Worm (Caenorhabditis elegans): ENCODE measurements around the gene twk-35.
A peak's percentile ranks its signal among the peaks of the same experiment; 100 is the strongest.

The twk-35 gene

ce11 chrV:20832554-20832963 lies 30.2 kb upstream of the twk-35 start (continued):
- TF ChIP-seq unc-130 (tag; optimal IDR thresholded peaks at IDR 0.05) (no peak), aly-2 (tag; optimal IDR thresholded peaks at IDR 0.05) (no peak), pqm-1 (tag; optimal IDR thresholded peaks at IDR 0.05) (no peak), mep-1 (tag; optimal IDR thresholded peaks at IDR 0.05) (peak; percentile 19), nhr-76 (tag; optimal IDR thresholded peaks at IDR 0.05) (no peak), sox-4 (tag; optimal IDR thresholded peaks at IDR 0.05) (no peak), alr-1 (tag; optimal IDR thresholded peaks at IDR 0.05; ENCODE audit: borderline replicate concordance) (no peak), dpl-1 (GFP tag; optimal IDR thresholded peaks at IDR 0.05) (peak in 1 of 3 experiments; percentile 42), nhr-77 (tag; optimal IDR thresholded peaks at IDR 0.05) (no peak), mef-2 (tag; optimal IDR thresholded peaks at IDR 0.05) (no peak), lir-3 (tag; optimal IDR thresholded peaks at IDR 0.05; ENCODE audit: poor library complexity) (peak; percentile 37), fkh-4 (tag; optimal IDR thresholded peaks at IDR 0.05; ENCODE audit: borderline replicate concordance) (no peak), lin-39 (tag; optimal IDR thresholded peaks at IDR 0.05) (no peak), lsy-2 (tag; optimal IDR thresholded peaks at IDR 0.05) (peak in 1 of 2 experiments; percentile 53), fos-1 (tag; optimal IDR thresholded peaks at IDR 0.05) (no peak), nhr-19 (GFP tag; conservative IDR thresholded peaks at IDR 0.05) (peak; percentile 16; the same call in 1 of the 2 replicates), unc-62 (GFP tag; optimal IDR thresholded peaks at IDR 0.05) (no peak), Y116A8C.19 (tag; optimal IDR thresholded peaks at IDR 0.05; ENCODE audit: borderline replicate concordance) (no peak), aha-1 (tag; optimal IDR thresholded peaks at IDR 0.05) (no peak), ceh-90 (tag; optimal IDR thresholded peaks at IDR 0.05) (no peak), jun-1 (tag; optimal IDR thresholded peaks at IDR 0.05) (no peak), snu-23 (GFP tag; optimal IDR thresholded peaks at IDR 0.05) (peak; percentile 36), egl-27 (tag; optimal IDR thresholded peaks at IDR 0.05) (no peak), nhr-28 (tag; optimal IDR thresholded peaks at IDR 0.05) (no peak), fkh-10 (GFP tag; optimal IDR thresholded peaks at IDR 0.05) (no peak), zip-4 (GFP tag; optimal IDR thresholded peaks at IDR 0.05) (no peak), nhr-84 (tag; optimal IDR thresholded peaks at IDR 0.05) (no peak), rnt-1 (tag; optimal IDR thresholded peaks at IDR 0.05) (no peak), irx-1 (tag; optimal IDR thresholded peaks at IDR 0.05) (no peak), snpc-4 (tag; optimal IDR thresholded peaks at IDR 0.05) (no peak), grh-1 (GFP tag; IDR thresholded peaks at IDR 0.05) (no peak)

- TF ChIP-seq nhr-77 (tag; optimal IDR thresholded peaks at IDR 0.05) (no peak), C04F5.9 (tag; optimal IDR thresholded peaks at IDR 0.05) (no peak), elt-3 (tag; optimal IDR thresholded peaks at IDR 0.05) (no peak), nhr-12 (tag; optimal IDR thresholded peaks at IDR 0.05) (no peak), dpl-1 (GFP tag; optimal IDR thresholded peaks at IDR 0.05) (peak in 1 of 3 experiments; percentile 15), lin-35 (GFP tag; optimal IDR thresholded peaks at IDR 0.05) (peak; percentile 17 to 42), ama-1 (optimal IDR thresholded peaks at IDR 0.05) (no peak), nhr-47 (tag; optimal IDR thresholded peaks at IDR 0.05) (no peak), pag-3 (tag; optimal IDR thresholded peaks at IDR 0.05; ENCODE audit: borderline replicate concordance, insufficient read depth) (no peak), jun-1 (tag; optimal IDR thresholded peaks at IDR 0.05) (no peak), sptf-1 (tag; optimal IDR thresholded peaks at IDR 0.05) (no peak), nhr-76 (tag; optimal IDR thresholded peaks at IDR 0.05) (no peak), ceh-63 (GFP tag; optimal IDR thresholded peaks at IDR 0.05) (no peak), hlh-4 (tag; optimal IDR thresholded peaks at IDR 0.05) (no peak), efl-1 (optimal IDR thresholded peaks at IDR 0.05) (peak; percentile 12 to 37), efl-1 (GFP tag; optimal IDR thresholded peaks at IDR 0.05 in 1 of 2) (peak in 1 of 2 experiments; percentile 29), ztf-4 (tag; optimal IDR thresholded peaks at IDR 0.05) (no peak), nhr-11 (tag; optimal IDR thresholded peaks at IDR 0.05) (no peak), nhr-19 (GFP tag; conservative IDR thresholded peaks at IDR 0.05) (no peak), fos-1 (tag; optimal IDR thresholded peaks at IDR 0.05) (no peak), lin-15B (tag; optimal IDR thresholded peaks at IDR 0.05) (peak; percentile 14), C34B4.2 (tag; optimal IDR thresholded peaks at IDR 0.05) (no peak), sox-4 (tag; optimal IDR thresholded peaks at IDR 0.05) (no peak), snu-23 (GFP tag; optimal IDR thresholded peaks at IDR 0.05) (no peak), ets-5 (GFP tag; IDR thresholded peaks at IDR 0.05) (no peak), C16A3.4 (tag; optimal IDR thresholded peaks at IDR 0.05) (no peak), mef-2 (tag; optimal IDR thresholded peaks at IDR 0.05) (no peak), lin-13 (GFP tag; optimal IDR thresholded peaks at IDR 0.05) (no peak), alr-1 (tag; optimal IDR thresholded peaks at IDR 0.05; ENCODE audit: borderline replicate concordance) (no peak), hpl-2 (GFP tag; optimal IDR thresholded peaks at IDR 0.05) (no peak), lsy-2 (tag; optimal IDR thresholded peaks at IDR 0.05) (peak; percentile 7 to 61), tbx-2 (tag; optimal IDR thresholded peaks at IDR 0.05) (no peak), pax-3 (tag; optimal IDR thresholded peaks at IDR 0.05) (no peak)
These were observed 25.0 kb upstream of the twk-35 start, which contains the start of gene mrps-12 for ce11 chrV:20837765-20838164. Gene mrps-12 (plus strand): TSS chrV:20838080.

All from whole organism, L1 larva.